Worm (Caenorhabditis elegans): ENCODE data around the gene dpy-20.

dpy-20 gene

DNA sequence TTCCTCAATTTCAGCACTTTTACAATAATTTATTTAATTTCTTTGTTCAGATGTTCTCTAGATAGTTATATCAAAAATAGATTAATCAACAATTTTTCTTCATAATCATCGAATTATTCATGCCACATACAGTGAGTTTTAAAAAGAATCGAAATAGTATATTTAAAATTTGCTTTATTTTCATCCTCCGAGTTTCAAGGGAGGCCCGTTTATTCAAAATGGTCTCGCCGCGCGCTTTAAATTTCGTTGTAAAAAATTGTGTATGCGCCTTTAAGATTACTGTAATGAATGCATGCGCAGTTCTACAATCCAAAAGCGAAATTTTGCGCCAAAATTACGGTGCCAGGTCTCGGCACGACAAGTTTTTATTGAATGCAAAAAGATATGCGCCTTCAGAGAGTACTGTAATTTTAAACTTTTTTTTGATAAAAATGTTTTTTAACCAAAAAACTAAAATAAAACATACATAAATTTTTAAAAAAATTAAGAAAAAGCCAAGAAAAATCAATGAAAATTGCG lies 40.8 kb downstream of the dpy-20 start, which contains the start of gene ZK792.1:
Gene ZK792.1 (plus strand): TSS at position 51 of the 519 bp plus-strand sequence.
- no peak for TF ChIP-seq unc-62 (GFP tag; optimal IDR thresholded peaks at IDR 0.05)

DNA sequence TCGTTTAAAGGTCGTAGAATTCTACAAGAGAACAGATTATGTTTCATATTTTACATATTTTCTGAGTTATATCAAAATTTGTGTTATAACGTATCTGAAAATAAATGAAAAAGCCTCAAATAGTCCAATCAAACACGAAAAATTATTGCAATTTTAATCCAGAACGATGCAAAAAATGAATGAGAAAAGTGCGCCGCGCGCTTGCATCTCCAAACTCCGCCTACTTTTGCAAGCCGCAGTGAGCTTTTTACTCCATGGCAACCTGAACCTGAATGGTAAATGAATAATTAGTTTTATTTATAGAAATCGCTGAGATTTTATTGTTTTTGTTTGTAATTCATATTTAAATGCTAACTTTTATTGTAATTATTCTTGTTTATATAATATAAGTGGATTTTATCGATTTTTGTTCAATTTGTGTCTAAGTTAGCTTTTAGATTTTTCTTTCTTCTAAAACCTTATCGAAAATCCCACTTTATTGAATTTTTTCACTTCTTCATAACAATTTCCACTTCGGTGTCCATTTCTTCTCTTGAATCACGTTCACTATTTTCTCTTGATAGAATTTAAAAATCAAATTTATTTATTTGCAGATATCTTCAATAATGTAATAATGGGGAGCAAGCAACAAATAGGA lies 44.4 kb downstream of the dpy-20 start, which contains the start of gene ZK809.5:
Gene ZK809.5 (plus strand): TSS at position 587 of the 637 bp plus-strand sequence.
- TF ChIP-seq unc-62 (GFP tag; optimal IDR thresholded peaks at IDR 0.05): no peak

- no peak for TF ChIP-seq unc-62 (GFP tag; optimal IDR thresholded peaks at IDR 0.05)
Measured at ce11 chrIV:11655370-11655769, 45.3 kb downstream of the dpy-20 start, which contains the start of gene ent-1. Gene ent-1, minus strand, starts transcription at chrIV:11655470.

ce11 chrIV:11651965-11652453 lies 48.6 kb downstream of the dpy-20 start, which contains the start of the genes acl-3 and ndub-6:
Gene acl-3, minus strand, starts transcription at chrIV:11652023.
Gene ndub-6, plus strand, starts transcription at chrIV:11652403.
- TF ChIP-seq unc-62 (GFP tag; optimal IDR thresholded peaks at IDR 0.05): no peak

ce11 chrIV:11650344-11650743 lies 50.3 kb downstream of the dpy-20 start:
- TF ChIP-seq unc-62 (GFP tag; optimal IDR thresholded peaks at IDR 0.05): no peak

DNA sequence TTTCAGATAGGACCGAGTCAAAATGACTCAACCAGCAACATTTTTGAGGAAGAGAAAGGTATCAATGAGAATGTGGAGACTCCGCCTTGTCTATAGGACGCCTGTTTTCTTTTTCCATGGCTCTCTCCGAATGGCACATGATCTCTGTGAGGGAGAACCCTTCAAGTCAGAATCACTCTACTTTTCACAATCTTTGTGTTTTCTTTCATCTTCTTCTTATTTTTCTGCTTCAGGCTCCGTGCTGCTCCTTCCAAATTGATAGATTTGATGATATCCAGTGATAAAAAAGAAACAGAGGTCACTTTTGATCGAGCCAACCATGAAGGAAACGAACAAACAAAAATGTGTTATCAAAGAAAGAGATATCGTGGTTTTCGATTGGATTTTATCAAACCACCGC lies 51.6 kb downstream of the dpy-20 start, which contains the start of gene ZK809.8:
Gene ZK809.8 (minus strand): TSS at position 34 of the 400 bp plus-strand sequence.
- TF ChIP-seq unc-62 (GFP tag; optimal IDR thresholded peaks at IDR 0.05): no peak

DNA sequence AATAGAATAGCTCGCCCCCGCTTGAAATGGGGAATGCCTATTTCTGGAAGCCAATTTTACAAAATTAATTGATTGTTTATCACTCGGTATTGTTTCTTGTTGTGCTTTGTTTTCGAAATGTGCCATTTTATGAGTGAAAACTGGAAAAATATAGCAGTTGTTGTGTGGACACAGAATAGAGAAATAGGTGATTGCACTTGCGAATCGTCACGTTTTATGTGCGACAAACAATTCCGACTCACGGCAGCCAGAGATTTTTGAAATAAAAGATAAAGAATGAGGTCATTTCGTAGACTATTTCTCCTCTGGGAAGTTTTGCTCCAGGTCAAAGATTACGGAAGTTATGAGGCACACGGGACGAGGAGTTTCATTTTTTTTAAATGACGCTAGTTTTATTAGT lies 53.7 kb downstream of the dpy-20 start:
- TF ChIP-seq unc-62 (GFP tag; optimal IDR thresholded peaks at IDR 0.05): no peak

All from whole organism, dauer.